Fruit fly (Drosophila melanogaster) whole organism, wandering third instar larva: ENCODE measurements around the gene BomBc3.

Source experiments
- Abd-B ChIP-seq: fragments of >200 bp; optimal IDR thresholded peaks from 2 replicates; lab custom pipeline; 2017; ENCODE audit warnings: missing biosample characterization, missing genetic modification characterization
- CG32264 ChIP-seq: fragments of 200-800 bp; sonication (Bioruptor generic); optimal IDR thresholded peaks from 2 replicates; lab custom pipeline; 2016; ENCODE audit warnings: missing biosample characterization, missing genetic modification characterization
- CrebA ChIP-seq: fragments of 200-800 bp; sonication (Bioruptor generic); optimal IDR thresholded peaks from 2 replicates; lab custom pipeline; 2016; ENCODE audit warnings: missing biosample characterization, mild to moderate bottlenecking, missing genetic modification characterization, borderline replicate concordance
- Dfd ChIP-seq: fragments of >200 bp; optimal IDR thresholded peaks from 2 replicates; lab custom pipeline; 2017; ENCODE audit warnings: missing biosample characterization, missing genetic modification characterization
- GATAd ChIP-seq: sonication (Bioruptor generic); optimal IDR thresholded peaks from 2 replicates; lab custom pipeline; 2016; ENCODE audit warnings: missing biosample characterization, missing genetic modification characterization
- HLH106 ChIP-seq: fragments of 200-800 bp; optimal IDR thresholded peaks from 3 replicates; lab custom pipeline; 2019; ENCODE audit warnings: missing biosample characterization, mild to moderate bottlenecking, missing genetic modification characterization, moderate library complexity
- Hnf4 ChIP-seq: fragments of 200-800 bp; sonication (Bioruptor generic); optimal IDR thresholded peaks from 2 replicates; lab custom pipeline; 2016; ENCODE audit warnings: missing biosample characterization, mild to moderate bottlenecking, missing genetic modification characterization
- Hr78 ChIP-seq: fragments of >200 bp; optimal IDR thresholded peaks from 2 replicates; lab custom pipeline; 2017; ENCODE audit warnings: missing biosample characterization, missing genetic modification characterization
- Hr83 ChIP-seq: fragments of 200-300 bp; sonication (Bioruptor generic); optimal IDR thresholded peaks from 2 replicates; lab custom pipeline; 2016; ENCODE audit warnings: missing biosample characterization, mild to moderate bottlenecking, missing genetic modification characterization, moderate library complexity; ENCODE audit not compliant: poor library complexity, severe bottlenecking
- Jra ChIP-seq: sonication (Bioruptor generic); optimal IDR thresholded peaks from 2 replicates; lab custom pipeline; 2016; ENCODE audit warnings: missing biosample characterization, missing genetic modification characterization
- Mio ChIP-seq: sonication (Bioruptor generic); optimal IDR thresholded peaks from 2 replicates; lab custom pipeline; 2016; ENCODE audit warnings: missing biosample characterization, missing genetic modification characterization
- Myc ChIP-seq: fragments of >200 bp; optimal IDR thresholded peaks from 2 replicates; lab custom pipeline; 2017
- N ChIP-seq: fragments of >200 bp; optimal IDR thresholded peaks from 2 replicates; lab custom pipeline; 2018; ENCODE audit warnings: missing biosample characterization, missing external identifiers, missing genetic modification characterization
- OdsH ChIP-seq: fragments of 200-800 bp; sonication (Bioruptor generic); optimal IDR thresholded peaks from 2 replicates; lab custom pipeline; 2016; ENCODE audit warnings: missing biosample characterization, mild to moderate bottlenecking, missing genetic modification characterization
- Rel ChIP-seq, 2 experiments: fragments of 200-800 bp; sonication (Bioruptor generic) in 1 of 2; optimal IDR thresholded peaks; 2 replicates in 1 of 2; 3 replicates in 1 of 2; lab custom pipeline; 2016 to 2019; ENCODE audit warnings: mild to moderate bottlenecking in 2 of 2, missing biosample characterization in 2 of 2, missing genetic modification characterization in 2 of 2, moderate library complexity in 1 of 2
- Sp1 ChIP-seq: fragments of 200-800 bp; sonication (Bioruptor generic); optimal IDR thresholded peaks from 3 replicates; lab custom pipeline; 2019; ENCODE audit warnings: missing biosample characterization, mild to moderate bottlenecking, missing genetic modification characterization, moderate library complexity
- br ChIP-seq: fragments of 200-800 bp; sonication (Bioruptor generic); optimal IDR thresholded peaks from 2 replicates; lab custom pipeline; 2016; ENCODE audit warnings: missing biosample characterization, missing genetic modification characterization
- brk ChIP-seq: fragments of 200-800 bp; sonication (Bioruptor generic); optimal IDR thresholded peaks from 2 replicates; lab custom pipeline; 2016; ENCODE audit warnings: missing biosample characterization, mild to moderate bottlenecking, missing genetic modification characterization
- dl ChIP-seq, 2 experiments: fragments of 175-275, 200-275 bp in 1 of 2; fragments of 200-275 bp in 1 of 2; sonication (Bioruptor generic); optimal IDR thresholded peaks; lab custom pipeline; 2018; ENCODE audit warnings: mild to moderate bottlenecking in 2 of 2, missing biosample characterization in 2 of 2, missing genetic modification characterization in 2 of 2, moderate library complexity in 2 of 2; ENCODE audit not compliant: partially characterized antibody in 2 of 2, insufficient read depth in 1 of 2
- dmrt93B ChIP-seq: fragments of 200-800 bp; sonication (Bioruptor generic); optimal IDR thresholded peaks from 2 replicates; lab custom pipeline; 2018; ENCODE audit warnings: missing biosample characterization, mild to moderate bottlenecking, missing genetic modification characterization
- ey ChIP-seq: fragments of 200-800 bp; sonication (Bioruptor generic); optimal IDR thresholded peaks from 2 replicates; lab custom pipeline; 2016; ENCODE audit warnings: missing biosample characterization, missing genetic modification characterization
- foxo ChIP-seq, 2 experiments: fragments of 200-800 bp; sonication (Bioruptor generic); optimal IDR thresholded peaks; 2 replicates in 1 of 2; 3 replicates in 1 of 2; lab custom pipeline; 2016 to 2017; ENCODE audit warnings: missing biosample characterization in 2 of 2, missing genetic modification characterization in 2 of 2
- fru ChIP-seq: fragments of 200-800 bp; sonication (Bioruptor generic); optimal IDR thresholded peaks from 3 replicates; lab custom pipeline; 2016; ENCODE audit warnings: missing biosample characterization, mild to moderate bottlenecking, missing genetic modification characterization
- h ChIP-seq: fragments of 200-800 bp; sonication (Bioruptor generic); optimal IDR thresholded peaks from 3 replicates; lab custom pipeline; 2016; ENCODE audit warnings: missing biosample characterization, mild to moderate bottlenecking, missing genetic modification characterization
- jim ChIP-seq: fragments of 175-275, 200-325 bp; sonication (Bioruptor generic); optimal IDR thresholded peaks from 2 replicates; lab custom pipeline; 2016; ENCODE audit warnings: missing biosample characterization, mild to moderate bottlenecking, missing genetic modification characterization
- lola ChIP-seq: fragments of >200 bp; optimal IDR thresholded peaks from 2 replicates; lab custom pipeline; 2017; ENCODE audit warnings: missing biosample characterization, missing genetic modification characterization
- pan ChIP-seq: fragments of >200 bp; optimal IDR thresholded peaks from 2 replicates; lab custom pipeline; 2017
- psq ChIP-seq: fragments of 200-800 bp; sonication (Bioruptor generic); optimal IDR thresholded peaks from 3 replicates; lab custom pipeline; 2017; ENCODE audit warnings: missing biosample characterization, mild to moderate bottlenecking, missing genetic modification characterization, moderate library complexity
- rgr ChIP-seq: fragments of 200-800 bp; sonication (Bioruptor generic); optimal IDR thresholded peaks from 3 replicates; lab custom pipeline; 2016; ENCODE audit warnings: missing biosample characterization, mild to moderate bottlenecking, missing genetic modification characterization
- sv ChIP-seq: fragments of 200-800 bp; sonication (Bioruptor generic); optimal IDR thresholded peaks from 3 replicates; lab custom pipeline; 2016; ENCODE audit warnings: missing biosample characterization, missing genetic modification characterization
- tai ChIP-seq: sonication (Bioruptor generic); optimal IDR thresholded peaks from 2 replicates; lab custom pipeline; 2016; ENCODE audit warnings: missing biosample characterization, missing genetic modification characterization

Gene BomBc3

dm6 chr3R:22044443-22044970 is 42.4 kb upstream of the BomBc3 start:
- no peak for TF ChIP-seq psq
- no peak for TF ChIP-seq CG32264 (GFP tag; lab: Kevin White, UChicago)
- TF ChIP-seq Mio (GFP tag; lab: Kevin White, UChicago) = no peak
- no peak for TF ChIP-seq pan (lab: Kevin White, UChicago)
- TF ChIP-seq Hr83 (GFP tag; lab: Kevin White, UChicago) = no peak
- TF ChIP-seq Myc (lab: Kevin White, UChicago) = no peak
- TF ChIP-seq Sp1 (GFP tag; lab: Kevin White, UChicago) = no peak
- TF ChIP-seq brk (GFP tag; lab: Kevin White, UChicago) = no peak
- TF ChIP-seq jim (GFP tag; lab: Kevin White, UChicago) = no peak
- TF ChIP-seq dl (GFP tag; optimal IDR thresholded peaks at IDR 0.05; lab: Kevin White, UChicago; ENCODE audit: insufficient read depth in 1 of 2, partially characterized antibody in 2 of 2) = no peak
- no peak for TF ChIP-seq h (GFP tag; lab: Kevin White, UChicago)
- TF ChIP-seq N (GFP tag; lab: Kevin White, UChicago) = no peak
- TF ChIP-seq GATAd (GFP tag; lab: Kevin White, UChicago) = no peak
- TF ChIP-seq OdsH (GFP tag; lab: Kevin White, UChicago) = no peak
- TF ChIP-seq sv = no peak
- TF ChIP-seq Rel (GFP tag; optimal IDR thresholded peaks at IDR 0.05; lab: Kevin White, UChicago) = no peak
- no peak for TF ChIP-seq Rel (tag; optimal IDR thresholded peaks at IDR 0.05; lab: Kevin White, UChicago)

- TF ChIP-seq ey (GFP tag; lab: Kevin White, UChicago) = peak; percentile 11
- TF ChIP-seq Hnf4 (GFP tag; lab: Kevin White, UChicago) = no peak
- TF ChIP-seq fru = peak; percentile 31
- peak; percentile 27 for TF ChIP-seq OdsH (GFP tag; lab: Kevin White, UChicago)
- TF ChIP-seq HLH106 (tag; lab: Kevin White, UChicago) = peak; percentile 24
- TF ChIP-seq h (GFP tag; lab: Kevin White, UChicago) = peak; percentile 0
- no peak for TF ChIP-seq Jra (GFP tag; lab: Kevin White, UChicago)
These were observed 40.6 kb upstream of the BomBc3 start for dm6 chr3R:22046231-22046630.

dm6 chr3R:22046723-22047122 is 40.2 kb upstream of the BomBc3 start:
- TF ChIP-seq pan (lab: Kevin White, UChicago) (no peak), brk (GFP tag; lab: Kevin White, UChicago) (no peak), CG32264 (GFP tag; lab: Kevin White, UChicago) (no peak), Sp1 (GFP tag; lab: Kevin White, UChicago) (no peak), psq (no peak), Myc (lab: Kevin White, UChicago) (no peak), GATAd (GFP tag; lab: Kevin White, UChicago) (no peak), Dfd (no peak), Rel (GFP tag; optimal IDR thresholded peaks at IDR 0.05; lab: Kevin White, UChicago) (no peak), Rel (tag; optimal IDR thresholded peaks at IDR 0.05; lab: Kevin White, UChicago) (no peak), Hr78 (no peak), tai (no peak), dl (GFP tag; optimal IDR thresholded peaks at IDR 0.05; lab: Kevin White, UChicago; ENCODE audit: insufficient read depth in 1 of 2, partially characterized antibody in 2 of 2) (no peak)

dm6 chr3R:22047412-22047811 is 39.5 kb upstream of the BomBc3 start:
- no peak for TF ChIP-seq fru
- no peak for TF ChIP-seq dmrt93B
- TF ChIP-seq HLH106 (tag; lab: Kevin White, UChicago) = no peak
- no peak for TF ChIP-seq foxo (GFP tag; optimal IDR thresholded peaks at IDR 0.05; lab: Kevin White, UChicago)
- no peak for TF ChIP-seq lola
- no peak for TF ChIP-seq jim (GFP tag; lab: Kevin White, UChicago)
- TF ChIP-seq rgr (GFP tag; lab: Kevin White, UChicago) = no peak
- no peak for TF ChIP-seq tai
- TF ChIP-seq Rel (GFP tag; optimal IDR thresholded peaks at IDR 0.05; lab: Kevin White, UChicago) = no peak
- no peak for TF ChIP-seq Rel (tag; optimal IDR thresholded peaks at IDR 0.05; lab: Kevin White, UChicago)
- no peak for TF ChIP-seq OdsH (GFP tag; lab: Kevin White, UChicago)
- no peak for TF ChIP-seq psq
- no peak for TF ChIP-seq Abd-B
- no peak for TF ChIP-seq dl (GFP tag; optimal IDR thresholded peaks at IDR 0.05; lab: Kevin White, UChicago; ENCODE audit: insufficient read depth in 1 of 2, partially characterized antibody in 2 of 2)
- no peak for TF ChIP-seq Hr78
- no peak for TF ChIP-seq br (GFP tag; lab: Kevin White, UChicago)
- no peak for TF ChIP-seq pan (lab: Kevin White, UChicago)
- no peak for TF ChIP-seq brk (GFP tag; lab: Kevin White, UChicago)
- TF ChIP-seq CG32264 (GFP tag; lab: Kevin White, UChicago) = no peak
- TF ChIP-seq CrebA = no peak
